Fruit fly (Drosophila melanogaster) whole organism, embryonic: ENCODE results near the gene Acn.

Experiments
- ATbp ChIP-seq: fragments of 200-800 bp; sonication (Bioruptor generic); optimal IDR thresholded peaks from 2 replicates; lab custom pipeline; 2017; ENCODE audit warnings: missing biosample characterization, mild to moderate bottlenecking, missing genetic modification characterization, missing genetic modification reagents
- Aef1 ChIP-seq: fragments of 200-800 bp; sonication (Bioruptor generic); IDR thresholded peaks from 3 replicates; pipeline ENCODE4 v1.3.6; 2022; ENCODE audit warnings: missing biosample characterization, missing genetic modification characterization
- Antp ChIP-seq: fragments of 200-800 bp; sonication (Bioruptor generic); optimal IDR thresholded peaks from 3 replicates; lab custom pipeline; 2016; ENCODE audit warnings: missing biosample characterization, missing genetic modification characterization
- CG10543 ChIP-seq: fragments of 200-800 bp; sonication (Bioruptor generic); optimal IDR thresholded peaks from 3 replicates; lab custom pipeline; 2017; ENCODE audit warnings: missing biosample characterization, mild to moderate bottlenecking, missing genetic modification characterization, moderate library complexity
- CG10959 ChIP-seq: fragments of 200-800 bp; sonication (Bioruptor generic); IDR thresholded peaks from 2 replicates; pipeline ENCODE4 v1.3.6; 2022; ENCODE audit warnings: missing biosample characterization, missing genetic modification characterization
- CG11560 ChIP-seq: fragments of 200-800 bp; sonication (Bioruptor generic); IDR thresholded peaks from 3 replicates; pipeline ENCODE4 v1.3.6; 2022; ENCODE audit warnings: missing biosample characterization, missing genetic modification characterization
- CG12104 ChIP-seq: fragments of 200-800 bp; sonication (Bioruptor generic); optimal IDR thresholded peaks from 3 replicates; lab custom pipeline; 2016; ENCODE audit warnings: missing biosample characterization, missing genetic modification characterization
- CG12299 ChIP-seq: fragments of 200-800 bp; sonication (Bioruptor generic); optimal IDR thresholded peaks from 2 replicates; lab custom pipeline; 2018; ENCODE audit warnings: missing biosample characterization, mild to moderate bottlenecking, missing genetic modification characterization
- CG14667 ChIP-seq: fragments of 200-800 bp; sonication (Bioruptor generic); IDR thresholded peaks from 2 replicates; pipeline ENCODE4 v1.3.6; 2022; ENCODE audit warnings: missing biosample characterization, missing genetic modification characterization
- CG15269 ChIP-seq: fragments of 200-800 bp; sonication (Bioruptor generic); optimal IDR thresholded peaks from 2 replicates; lab custom pipeline; 2018; ENCODE audit warnings: missing biosample characterization, mild to moderate bottlenecking, missing genetic modification characterization, moderate library complexity
- CG16779 ChIP-seq: fragments of 200-800 bp; sonication (Bioruptor generic); IDR thresholded peaks from 2 replicates; pipeline ENCODE4 v1.3.6; 2022; ENCODE audit warnings: missing biosample characterization, missing genetic modification characterization
- CG17359 ChIP-seq: fragments of 200-800 bp; sonication (Bioruptor generic); optimal IDR thresholded peaks from 3 replicates; lab custom pipeline; 2018; ENCODE audit warnings: missing biosample characterization, mild to moderate bottlenecking, missing genetic modification characterization, moderate library complexity
- CG17361 ChIP-seq: fragments of 200-800 bp; sonication (Bioruptor generic); IDR thresholded peaks from 3 replicates; pipeline ENCODE4 v1.3.6; 2022; ENCODE audit warnings: missing biosample characterization, missing genetic modification characterization
- CG18476 ChIP-seq: fragments of 200-800 bp; sonication (Bioruptor generic); optimal IDR thresholded peaks from 2 replicates; lab custom pipeline; 2016; ENCODE audit warnings: missing biosample characterization, mild to moderate bottlenecking, missing genetic modification characterization
- CG2199 ChIP-seq: fragments of 200-800 bp; sonication (Bioruptor generic); IDR thresholded peaks from 3 replicates; pipeline ENCODE4 v1.3.6; 2022; ENCODE audit warnings: missing biosample characterization, missing genetic modification characterization
- CG3065 ChIP-seq: fragments of 200-800 bp; sonication (Bioruptor generic); optimal IDR thresholded peaks from 2 replicates; lab custom pipeline; 2016; ENCODE audit warnings: missing biosample characterization, missing genetic modification characterization
- CG33557 ChIP-seq: fragments of 200-800 bp; sonication (Bioruptor generic); optimal IDR thresholded peaks from 2 replicates; lab custom pipeline; 2019; ENCODE audit warnings: missing biosample characterization, mild to moderate bottlenecking, missing genetic modification characterization, moderate library complexity
- CG4360 ChIP-seq: fragments of 200-800 bp; sonication (Bioruptor generic); IDR thresholded peaks from 2 replicates; pipeline ENCODE4 v1.3.6; 2022; ENCODE audit warnings: missing biosample characterization, missing genetic modification characterization
- CG6813 ChIP-seq: fragments of 200-800 bp; sonication (Bioruptor generic); optimal IDR thresholded peaks from 2 replicates; lab custom pipeline; 2017; ENCODE audit warnings: missing biosample characterization, missing genetic modification characterization, mild to moderate bottlenecking, moderate library complexity, missing genetic modification reagents
- CG7745 ChIP-seq: fragments of 200-800 bp; sonication (Bioruptor generic); optimal IDR thresholded peaks from 2 replicates; lab custom pipeline; 2018; ENCODE audit warnings: missing biosample characterization, mild to moderate bottlenecking, missing genetic modification characterization, moderate library complexity
- CG8388 ChIP-seq: fragments of 200-800 bp; sonication (Bioruptor generic); optimal IDR thresholded peaks from 2 replicates; lab custom pipeline; 2019; ENCODE audit warnings: missing biosample characterization, mild to moderate bottlenecking, missing genetic modification characterization, moderate library complexity
- CG8765 ChIP-seq: fragments of 200-800 bp; sonication (Bioruptor generic); IDR thresholded peaks from 2 replicates; pipeline ENCODE4 v1.3.6; 2022; ENCODE audit warnings: missing biosample characterization, missing genetic modification characterization
- Dbx ChIP-seq: fragments of 200-800 bp; sonication (Bioruptor generic); IDR thresholded peaks from 3 replicates; pipeline ENCODE4 v1.3.6; 2022; ENCODE audit warnings: missing biosample characterization, missing genetic modification characterization
- ERR ChIP-seq: fragments of 200-800 bp; sonication (Bioruptor generic); optimal IDR thresholded peaks from 2 replicates; lab custom pipeline; 2016; ENCODE audit warnings: missing biosample characterization, missing genetic modification characterization
- Gug ChIP-seq: fragments of 200-800 bp; sonication (Bioruptor generic); IDR thresholded peaks from 4 replicates; pipeline ENCODE4 v1.3.6; 2022; ENCODE audit warnings: missing biosample characterization, missing genetic modification characterization
- Hsf ChIP-seq: fragments of 200-800 bp; sonication (Bioruptor generic); optimal IDR thresholded peaks from 3 replicates; lab custom pipeline; 2016; ENCODE audit warnings: missing biosample characterization, missing genetic modification characterization
- Jarid2 ChIP-seq: fragments of 200-800 bp; sonication (Bioruptor generic); optimal IDR thresholded peaks from 3 replicates; lab custom pipeline; 2017; ENCODE audit warnings: mild to moderate bottlenecking, missing biosample characterization, missing genetic modification reagents, missing genetic modification characterization
- Mrtf ChIP-seq: fragments of 200-800 bp; sonication (Bioruptor generic); IDR thresholded peaks from 3 replicates; pipeline ENCODE4 v1.3.6; 2022; ENCODE audit warnings: missing biosample characterization, missing genetic modification characterization
- Side ChIP-seq: fragments of 200-800 bp; sonication (Bioruptor generic); optimal IDR thresholded peaks from 2 replicates; lab custom pipeline; 2016; ENCODE audit warnings: missing biosample characterization, missing genetic modification characterization
- Usf ChIP-seq: fragments of 200-800 bp; sonication (Bioruptor generic); optimal IDR thresholded peaks from 2 replicates; lab custom pipeline; 2017; ENCODE audit warnings: missing genotype, missing biosample characterization, missing genetic modification characterization
- amos ChIP-seq: fragments of 200-800 bp; sonication (Bioruptor generic); IDR thresholded peaks from 2 replicates; pipeline ENCODE4 v1.3.6; 2022; ENCODE audit warnings: missing biosample characterization, missing genetic modification characterization; ENCODE audit not compliant: partially characterized antibody
- bsh ChIP-seq, 2 experiments: fragments of 200-800 bp; sonication (Bioruptor generic); optimal IDR thresholded peaks; 2 replicates each; lab custom pipeline; 2017 to 2018; ENCODE audit warnings: mild to moderate bottlenecking in 2 of 2, missing biosample characterization in 2 of 2, missing genetic modification characterization in 2 of 2, moderate library complexity in 1 of 2
- cato ChIP-seq: fragments of 200-800 bp; sonication (Bioruptor generic); optimal IDR thresholded peaks from 2 replicates; lab custom pipeline; 2016; ENCODE audit warnings: missing biosample characterization, missing genetic modification characterization, borderline replicate concordance
- cg ChIP-seq: fragments of 200-800 bp; sonication (Bioruptor generic); optimal IDR thresholded peaks from 3 replicates; lab custom pipeline; 2019; ENCODE audit warnings: missing biosample characterization, mild to moderate bottlenecking, missing genetic modification characterization, moderate library complexity
- da ChIP-seq: fragments of 200-800 bp; sonication (Bioruptor generic); optimal IDR thresholded peaks from 2 replicates; lab custom pipeline; 2016; ENCODE audit warnings: missing biosample characterization, missing genetic modification characterization
- dan ChIP-seq: fragments of 200-800 bp; sonication (Bioruptor generic); IDR thresholded peaks from 2 replicates; pipeline ENCODE4 v1.3.6; 2022; ENCODE audit warnings: missing biosample characterization, missing genetic modification characterization
- dmrt11E ChIP-seq: fragments of 200-800 bp; sonication (Bioruptor generic); optimal IDR thresholded peaks from 3 replicates; lab custom pipeline; 2018; ENCODE audit warnings: missing biosample characterization, mild to moderate bottlenecking, missing genetic modification characterization, moderate library complexity
- exex ChIP-seq: fragments of 200-800 bp; sonication (Bioruptor generic); optimal IDR thresholded peaks from 4 replicates; lab custom pipeline; 2018; ENCODE audit warnings: missing biosample characterization, mild to moderate bottlenecking, missing genetic modification characterization, moderate library complexity
- gfzf ChIP-seq: fragments of 200-800 bp; sonication (Bioruptor generic); optimal IDR thresholded peaks from 2 replicates; lab custom pipeline; 2016; ENCODE audit warnings: missing biosample characterization, mild to moderate bottlenecking, missing genetic modification characterization, moderate library complexity
- klu ChIP-seq: fragments of 200-800 bp; sonication (Bioruptor generic); IDR thresholded peaks from 2 replicates; pipeline ENCODE4 v1.3.6; 2022; ENCODE audit warnings: missing biosample characterization, missing genetic modification characterization
- lbe ChIP-seq: fragments of 200-800 bp; sonication (Bioruptor generic); optimal IDR thresholded peaks from 2 replicates; lab custom pipeline; 2016; ENCODE audit warnings: missing biosample characterization, mild to moderate bottlenecking, missing genetic modification characterization
- maf-S ChIP-seq: fragments of 200-800 bp; sonication (Bioruptor generic); optimal IDR thresholded peaks from 2 replicates; lab custom pipeline; 2016; ENCODE audit warnings: missing biosample characterization, missing genetic modification characterization
- ranshi ChIP-seq: fragments of 200-800 bp; sonication (Bioruptor generic); IDR thresholded peaks from 2 replicates; pipeline ENCODE4 v1.3.6; 2022; ENCODE audit warnings: missing biosample characterization, missing genetic modification characterization
- shn ChIP-seq: fragments of 200-800 bp; sonication (Bioruptor generic); optimal IDR thresholded peaks from 3 replicates; lab custom pipeline; 2016; ENCODE audit warnings: missing biosample characterization, missing genetic modification characterization
- sim ChIP-seq: fragments of 200-800 bp; sonication (Bioruptor generic); IDR thresholded peaks from 2 replicates; pipeline ENCODE4 v1.3.6; 2022; ENCODE audit warnings: missing biosample characterization, missing genetic modification characterization
- vfl ChIP-seq: fragments of 200-800 bp; sonication (Bioruptor generic); optimal IDR thresholded peaks from 2 replicates; lab custom pipeline; 2016; ENCODE audit warnings: missing biosample characterization, missing genetic modification characterization
- vnd ChIP-seq: fragments of 200-800 bp; sonication (Bioruptor generic); IDR thresholded peaks from 3 replicates; pipeline ENCODE4 v1.3.6; 2022; ENCODE audit warnings: missing biosample characterization, missing genetic modification characterization; ENCODE audit not compliant: partially characterized antibody
- zen2 ChIP-seq: fragments of 200-800 bp; sonication (Bioruptor generic); IDR thresholded peaks from 3 replicates; pipeline ENCODE4 v1.3.6; 2022; ENCODE audit warnings: missing biosample characterization, missing genetic modification characterization; ENCODE audit not compliant: partially characterized antibody
- zfh2 ChIP-seq: fragments of 200-800 bp; sonication (Bioruptor generic); optimal IDR thresholded peaks from 2 replicates; lab custom pipeline; 2016; ENCODE audit warnings: missing biosample characterization, missing genetic modification characterization

Acn gene

dm6 chr2L:19051534-19052100 lies 6.5 kb downstream of the Acn start, which contains the start of gene Rpn3 (continued):
- TF ChIP-seq vnd, result peak; percentile 72
- TF ChIP-seq shn (GFP tag; lab: Kevin White, UChicago), result peak; percentile 82
- TF ChIP-seq CG16779 (GFP tag; lab: Robert Waterston, UW), result no peak
- no peak for TF ChIP-seq exex (tag; lab: Kevin White, UChicago)
- TF ChIP-seq klu (GFP tag; lab: Robert Waterston, UW), result peak; percentile 68; the same call in 1 of the 2 replicates
- TF ChIP-seq ERR (GFP tag; lab: Kevin White, UChicago), result no peak
- no peak for TF ChIP-seq gfzf (GFP tag; lab: Kevin White, UChicago)
- TF ChIP-seq CG17359 (tag; lab: Kevin White, UChicago), result peak; percentile 86
- TF ChIP-seq CG33557 (GFP tag; lab: Kevin White, UChicago), result peak; percentile 42
- TF ChIP-seq ATbp (GFP tag; lab: Kevin White, UChicago), result no peak
- peak; percentile 75 for TF ChIP-seq CG10959 (GFP tag; lab: Robert Waterston, UW)
- TF ChIP-seq Dbx (GFP tag; lab: Robert Waterston, UW), result peak; percentile 88
- peak; percentile 82 for TF ChIP-seq Aef1 (GFP tag; lab: Robert Waterston, UW)
- TF ChIP-seq bsh (GFP tag; optimal IDR thresholded peaks at IDR 0.05; lab: Kevin White, UChicago), result peak; percentile 42 to 90
- no peak for TF ChIP-seq Jarid2 (GFP tag; lab: Kevin White, UChicago)
- no peak for TF ChIP-seq CG4360 (GFP tag; lab: Robert Waterston, UW)
- TF ChIP-seq CG6813 (GFP tag; lab: Kevin White, UChicago), result no peak
- peak; percentile 16 for TF ChIP-seq CG10543 (GFP tag; lab: Kevin White, UChicago)
- peak; percentile 83 for TF ChIP-seq CG17361 (GFP tag; lab: Robert Waterston, UW)
- TF ChIP-seq da (GFP tag; lab: Kevin White, UChicago), result peak; percentile 14
- TF ChIP-seq ranshi (GFP tag; lab: Robert Waterston, UW), result peak; percentile 86
- peak; percentile 82; the same call in 2 of the 3 replicates for TF ChIP-seq CG2199 (GFP tag; lab: Robert Waterston, UW)
- TF ChIP-seq Gug (GFP tag; lab: Robert Waterston, UW), result peak; percentile 57; the same call in 3 of the 4 replicates
- TF ChIP-seq CG12104, result peak; percentile 70
- peak; percentile 38 for TF ChIP-seq Usf (GFP tag; lab: Kevin White, UChicago)
- TF ChIP-seq vfl (GFP tag; lab: Kevin White, UChicago), result peak; percentile 84
- TF ChIP-seq lbe (GFP tag; lab: Kevin White, UChicago), result peak; percentile 86
- TF ChIP-seq zen2 (GFP tag; lab: Robert Waterston, UW), result peak; percentile 42; the same call in 1 of the 3 replicates
- TF ChIP-seq sim (GFP tag; lab: Robert Waterston, UW), result 0 out of 2 replicates have a peak, but pooled peaks have one; percentile 63
- TF ChIP-seq CG8765 (GFP tag; lab: Robert Waterston, UW), result peak; percentile 57
- peak; percentile 68 for TF ChIP-seq Antp (GFP tag; lab: Kevin White, UChicago)
- TF ChIP-seq Side, result peak; percentile 83
- TF ChIP-seq dmrt11E (tag; lab: Kevin White, UChicago), result peak; percentile 82
- peak; percentile 78 for TF ChIP-seq CG14667 (GFP tag; lab: Robert Waterston, UW)
- TF ChIP-seq CG3065 (GFP tag; lab: Kevin White, UChicago), result peak; percentile 22
- no peak for TF ChIP-seq CG7745 (tag; lab: Kevin White, UChicago)
- peak; percentile 76 for TF ChIP-seq maf-S (GFP tag; lab: Kevin White, UChicago)
- peak; percentile 38; the same call in 1 of the 2 replicates for TF ChIP-seq amos (GFP tag; lab: Robert Waterston, UW)
- peak; percentile 78 for TF ChIP-seq CG8388 (GFP tag; lab: Kevin White, UChicago)
- TF ChIP-seq dan, result no peak
- no peak for TF ChIP-seq cg (GFP tag; lab: Kevin White, UChicago)
- TF ChIP-seq Hsf (GFP tag; lab: Kevin White, UChicago), result peak; percentile 92
- TF ChIP-seq CG11560 (tag; lab: Robert Waterston, UW), result 0 out of 3 replicates have a peak, but pooled peaks have one; percentile 34
- peak; percentile 20; the same call in 1 of the 3 replicates for TF ChIP-seq Mrtf (GFP tag; lab: Robert Waterston, UW)
- TF ChIP-seq CG15269 (tag; lab: Kevin White, UChicago), result peak; percentile 78
- peak; percentile 68 for TF ChIP-seq CG12299 (tag; lab: Kevin White, UChicago)
- TF ChIP-seq zfh2, result peak; percentile 77
- TF ChIP-seq CG18476 (GFP tag; lab: Kevin White, UChicago), result peak; percentile 75
- TF ChIP-seq cato, result peak; percentile 80
